Worm (Caenorhabditis elegans): Measurements from ENCODE around the gene pot-2.

- no peak for TF ChIP-seq nhr-25 (tag; optimal IDR thresholded peaks at IDR 0.05; ENCODE audit: borderline replicate concordance, insufficient read depth)
- TF ChIP-seq lir-3 (tag; optimal IDR thresholded peaks at IDR 0.05) = no peak
- TF ChIP-seq mdl-1 (tag; optimal IDR thresholded peaks at IDR 0.05) = peak in 1 of 2 experiments; percentile 72
- TF ChIP-seq daf-12 (tag; optimal IDR thresholded peaks at IDR 0.05) = no peak
- TF ChIP-seq ceh-82 (tag; optimal IDR thresholded peaks at IDR 0.05) = no peak
- TF ChIP-seq nhr-11 (tag; optimal IDR thresholded peaks at IDR 0.05) = no peak
- TF ChIP-seq madf-5 (GFP tag; IDR thresholded peaks at IDR 0.05) = no peak
- no peak for TF ChIP-seq fos-1 (tag; optimal IDR thresholded peaks at IDR 0.05)
- TF ChIP-seq jun-1 (tag; optimal IDR thresholded peaks at IDR 0.05) = no peak
- TF ChIP-seq mes-2 (tag; optimal IDR thresholded peaks at IDR 0.05; ENCODE audit: poor library complexity, severe bottlenecking) = no peak
- peak; percentile 92 for TF ChIP-seq nhr-77 (tag; optimal IDR thresholded peaks at IDR 0.05)
These were observed 34.6 kb upstream of the pot-2 start, which contains the start of gene vnut-1 for ce11 chrII:14489407-14489806.
